Worm (Caenorhabditis elegans): Measurements from ENCODE around the gene C33A12.4.

- TF ChIP-seq elt-3 (tag; optimal IDR thresholded peaks at IDR 0.05), result no peak
- no peak for TF ChIP-seq unc-62 (GFP tag; optimal IDR thresholded peaks at IDR 0.05)
- TF ChIP-seq lsy-2 (tag; optimal IDR thresholded peaks at IDR 0.05), result peak in 1 of 2 experiments; percentile 19
- no peak for TF ChIP-seq lin-11 (tag; optimal IDR thresholded peaks at IDR 0.05)
- TF ChIP-seq nhr-21 (tag; optimal IDR thresholded peaks at IDR 0.05), result no peak
- TF ChIP-seq ama-1 (optimal IDR thresholded peaks at IDR 0.05), result no peak
Measured at ce11 chrIV:9538214-9538613, 27.8 kb upstream of the C33A12.4 start.
